Worm (Caenorhabditis elegans) whole organism, midembryonic: ENCODE measurements around the gene enri-2.

Experiments
- T22C8.4 ChIP-seq: fragments of 200-800 bp; sonication (Bioruptor generic); IDR thresholded peaks from 2 replicates; pipeline ENCODE4 v1.3.6; 2022; ENCODE audit warnings: missing genetic modification characterization, missing compliant biosample characterization
- cog-1 ChIP-seq: sonication (generic microtip); optimal IDR thresholded peaks from 2 replicates; lab custom pipeline; 2016; ENCODE audit warnings: missing genetic modification characterization, missing compliant biosample characterization
- flt-1 ChIP-seq: fragments of 200-800 bp; sonication (Bioruptor generic); IDR thresholded peaks from 2 replicates; pipeline ENCODE4 v1.3.6; 2022; ENCODE audit warnings: missing genetic modification characterization, missing compliant biosample characterization

DNA sequence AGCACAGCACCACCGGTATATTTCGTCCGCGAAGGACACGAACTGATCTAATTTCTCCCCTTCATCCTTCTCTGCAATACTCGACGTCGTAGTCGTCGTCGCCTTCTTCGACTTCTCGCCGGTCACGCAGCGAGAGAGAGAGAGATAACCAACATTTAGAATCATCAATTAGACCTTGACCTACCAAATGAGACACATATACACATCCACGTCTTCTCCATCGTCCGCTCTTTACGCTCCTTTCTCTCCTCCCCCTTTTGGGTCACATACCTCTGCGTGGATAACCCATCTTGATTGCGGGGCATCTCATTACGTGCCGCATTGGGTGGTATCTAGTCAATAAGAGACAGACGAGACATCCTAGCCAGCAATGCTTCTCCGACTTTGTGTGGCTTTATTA is 35.8 kb downstream of the enri-2 start, which contains the start of gene sym-1:
- TF ChIP-seq cog-1 (tag; lab: Kevin White, UChicago) (no peak), flt-1 (no peak), T22C8.4 (no peak)
